Worm (Caenorhabditis elegans) whole organism, L1 larva: ENCODE data around the gene lem-4.

ENCODE experiments used
- ama-1 ChIP-seq: fragments of 150-350 bp; optimal IDR thresholded peaks from 2 replicates; lab custom pipeline; 2014
- blmp-1 ChIP-seq: fragments of 150-350 bp; optimal IDR thresholded peaks from 2 replicates; lab custom pipeline; 2014; ENCODE audit warnings: missing biosample characterization, missing genetic modification characterization
- ceh-63 ChIP-seq: fragments of 200-800 bp; sonication (Bioruptor generic); optimal IDR thresholded peaks from 2 replicates; lab custom pipeline; 2018; ENCODE audit warnings: mild to moderate bottlenecking, missing genetic modification characterization, missing compliant biosample characterization
- ceh-82 ChIP-seq, 3 experiments: fragments of 150-350 bp in 1 of 3; sonication (generic microtip) in 2 of 3; optimal IDR thresholded peaks; 2 replicates each; lab custom pipeline; 2014 to 2017; ENCODE audit warnings: missing biosample characterization in 3 of 3, missing genetic modification characterization in 3 of 3
- ceh-88 ChIP-seq: fragments of 200-800 bp; sonication (Bioruptor generic); IDR thresholded peaks from 2 replicates; pipeline ENCODE4 v1.3.6; 2022; ENCODE audit warnings: missing genetic modification characterization, missing compliant biosample characterization
- ceh-90 ChIP-seq: sonication (generic microtip); optimal IDR thresholded peaks from 2 replicates; lab custom pipeline; 2016; ENCODE audit warnings: missing genetic modification characterization, missing compliant biosample characterization
- efl-1 ChIP-seq, 4 experiments: fragments of 150-350 bp; optimal IDR thresholded peaks in 3 of 4; peaks in 1 of 4; 1 replicate in 1 of 4; 2 replicates in 3 of 4; lab custom pipeline; 2014; ENCODE audit warnings: missing biosample characterization in 2 of 4, missing genetic modification characterization in 2 of 4, missing genetic modification reagents in 2 of 4
- elt-2 ChIP-seq: sonication (generic microtip); optimal IDR thresholded peaks from 2 replicates; lab custom pipeline; 2016; ENCODE audit warnings: missing genetic modification characterization, mild to moderate bottlenecking, inconsistent platforms, missing compliant biosample characterization, missing genetic modification reagents
- fkh-8 ChIP-seq: sonication (generic microtip); optimal IDR thresholded peaks from 2 replicates; lab custom pipeline; 2016; ENCODE audit warnings: mild to moderate bottlenecking, missing genetic modification characterization, missing compliant biosample characterization
- grh-1 ChIP-seq: fragments of 200-800 bp; sonication (Bioruptor generic); IDR thresholded peaks from 2 replicates; pipeline ENCODE4 v1.3.6; 2022; ENCODE audit warnings: missing genetic modification reagents, missing genetic modification characterization, missing compliant biosample characterization
- hlh-17 ChIP-seq: fragments of 200-800 bp; sonication (Bioruptor generic); optimal IDR thresholded peaks from 2 replicates; lab custom pipeline; 2018; ENCODE audit warnings: missing genetic modification characterization, mild to moderate bottlenecking, missing compliant biosample characterization, moderate library complexity, borderline replicate concordance
- hlh-4 ChIP-seq: sonication (generic microtip); optimal IDR thresholded peaks from 2 replicates; lab custom pipeline; 2016; ENCODE audit warnings: mild to moderate bottlenecking, missing genetic modification characterization, missing compliant biosample characterization
- lin-14 ChIP-seq: fragments of 200-800 bp; sonication (Bioruptor generic); optimal IDR thresholded peaks from 2 replicates; lab custom pipeline; 2018; ENCODE audit warnings: mild to moderate bottlenecking, missing genetic modification characterization, moderate library complexity, missing compliant biosample characterization
- lin-15B ChIP-seq: fragments of 150-350 bp; sonication (generic microtip); optimal IDR thresholded peaks from 3 replicates; lab custom pipeline; 2014; ENCODE audit warnings: missing biosample characterization, missing genetic modification characterization
- lir-3 ChIP-seq: sonication (generic microtip); optimal IDR thresholded peaks from 2 replicates; lab custom pipeline; 2016; ENCODE audit warnings: mild to moderate bottlenecking, missing genetic modification characterization, moderate library complexity, missing compliant biosample characterization; ENCODE audit not compliant: poor library complexity
- lsy-2 ChIP-seq, 2 experiments: fragments of 150-350 bp; optimal IDR thresholded peaks; 2 replicates each; lab custom pipeline; 2014; ENCODE audit warnings: missing biosample characterization in 2 of 2, missing genetic modification characterization in 2 of 2
- mdl-1 ChIP-seq, 2 experiments: fragments of 150-350 bp; optimal IDR thresholded peaks; 2 replicates each; lab custom pipeline; 2014 to 2017; ENCODE audit warnings: missing biosample characterization in 2 of 2, missing genetic modification characterization in 2 of 2, inconsistent platforms in 1 of 2
- nhr-19 ChIP-seq: fragments of 200-800 bp; sonication (Bioruptor generic); conservative IDR thresholded peaks from 2 replicates; pipeline ENCODE4 v1.3.6; 2022; ENCODE audit warnings: missing genetic modification characterization, missing compliant biosample characterization
- nhr-28 ChIP-seq: fragments of 150-350 bp; optimal IDR thresholded peaks from 2 replicates; lab custom pipeline; 2014; ENCODE audit warnings: missing biosample characterization, missing genetic modification characterization
- nhr-47 ChIP-seq: sonication (generic microtip); optimal IDR thresholded peaks from 2 replicates; lab custom pipeline; 2016; ENCODE audit warnings: mild to moderate bottlenecking, missing genetic modification characterization, moderate library complexity, missing compliant biosample characterization
- nhr-85 ChIP-seq: sonication (generic microtip); peaks from one replicate; lab custom pipeline; 2016; ENCODE audit warnings: missing genetic modification characterization, inconsistent platforms, missing compliant biosample characterization
- pag-3 ChIP-seq: sonication (generic microtip); optimal IDR thresholded peaks from 2 replicates; lab custom pipeline; 2017; ENCODE audit warnings: missing genetic modification characterization, mild to moderate bottlenecking, missing compliant biosample characterization, antibody characterized with exemption, borderline replicate concordance; ENCODE audit not compliant: insufficient read depth
- pax-3 ChIP-seq: fragments of 200-800 bp; sonication (Bioruptor generic); optimal IDR thresholded peaks from 2 replicates; lab custom pipeline; 2018; ENCODE audit warnings: mild to moderate bottlenecking, missing genetic modification characterization, moderate library complexity, missing compliant biosample characterization
- pqm-1 ChIP-seq: sonication (generic microtip); optimal IDR thresholded peaks from 3 replicates; lab custom pipeline; 2017; ENCODE audit warnings: missing biosample characterization, missing genetic modification characterization
- skn-1 ChIP-seq: fragments of 150-350 bp; optimal IDR thresholded peaks from 2 replicates; lab custom pipeline; 2014; ENCODE audit warnings: missing biosample characterization, missing genetic modification characterization
- sptf-1 ChIP-seq: fragments of 150-350 bp; optimal IDR thresholded peaks from 2 replicates; lab custom pipeline; 2014; ENCODE audit warnings: missing biosample characterization, missing genetic modification characterization
- sup-37 ChIP-seq: fragments of 200-800 bp; sonication (Bioruptor generic); optimal IDR thresholded peaks from 2 replicates; lab custom pipeline; 2018; ENCODE audit warnings: mild to moderate bottlenecking, missing genetic modification characterization, missing compliant biosample characterization
- tlp-1 ChIP-seq: fragments of 150-350 bp; optimal IDR thresholded peaks from 2 replicates; lab custom pipeline; 2014; ENCODE audit warnings: missing biosample characterization, missing genetic modification characterization
- unc-62 ChIP-seq: fragments of 150-350 bp; optimal IDR thresholded peaks from 2 replicates; lab custom pipeline; 2014; ENCODE audit warnings: missing biosample characterization, missing genetic modification reagents, missing genetic modification characterization
- unc-86 ChIP-seq: sonication (generic microtip); optimal IDR thresholded peaks from 2 replicates; lab custom pipeline; 2016; ENCODE audit warnings: missing genetic modification characterization, missing compliant biosample characterization
- vab-15 ChIP-seq: sonication (generic microtip); optimal IDR thresholded peaks from 2 replicates; lab custom pipeline; 2017; ENCODE audit warnings: missing genotype, mild to moderate bottlenecking, missing genetic modification characterization, missing compliant biosample characterization
- ztf-11 ChIP-seq, 2 experiments: sonication (generic microtip); optimal IDR thresholded peaks; 2 replicates each; lab custom pipeline; 2016 to 2017; ENCODE audit warnings: missing genetic modification characterization in 2 of 2, missing biosample characterization in 1 of 2, missing compliant biosample characterization in 1 of 2
- ztf-4 ChIP-seq: fragments of 150-350 bp; optimal IDR thresholded peaks from 2 replicates; lab custom pipeline; 2014; ENCODE audit warnings: missing biosample characterization, missing genetic modification characterization

The lem-4 gene

ce11 chrIV:813341-813740 lies 41.2 kb downstream of the lem-4 start (continued):
- TF ChIP-seq nhr-47 (peak; percentile 75), ztf-11 (tag; optimal IDR thresholded peaks at IDR 0.05; lab: Kevin White, UChicago) (peak in 1 of 2 experiments; percentile 12), lin-15B (tag; lab: Kevin White, UChicago) (peak; percentile 11), fkh-8 (tag; lab: Kevin White, UChicago) (peak; percentile 8), lsy-2 (tag; optimal IDR thresholded peaks at IDR 0.05; lab: Kevin White, UChicago) (peak in 1 of 2 experiments; percentile 7), nhr-19 (GFP tag; lab: Robert Waterston, UW) (peak; percentile 50)

- peak; percentile 7 for TF ChIP-seq fkh-8 (tag; lab: Kevin White, UChicago)
- TF ChIP-seq nhr-85 (tag; lab: Kevin White, UChicago): peak; percentile 2
- no peak for TF ChIP-seq ceh-63 (GFP tag; lab: Kevin White, UChicago)
- TF ChIP-seq efl-1 (optimal IDR thresholded peaks at IDR 0.05; lab: Kevin White, UChicago): no peak
- TF ChIP-seq efl-1 (GFP tag; optimal IDR thresholded peaks at IDR 0.05 in 1 of 2; lab: Kevin White, UChicago): peak in 1 of 2 experiments; percentile 24
- TF ChIP-seq ceh-88 (GFP tag; lab: Robert Waterston, UW): no peak
- TF ChIP-seq hlh-4 (tag; lab: Kevin White, UChicago): peak; percentile 7
These were observed 47.5 kb downstream of the lem-4 start, which contains the start of gene Y55F3BL.6 for ce11 chrIV:807027-807516. Gene Y55F3BL.6 (minus strand): TSS chrIV:807077.

ce11 chrIV:805693-806092 lies 48.9 kb downstream of the lem-4 start:
- TF ChIP-seq mdl-1 (tag; optimal IDR thresholded peaks at IDR 0.05; lab: Kevin White, UChicago) (no peak), vab-15 (tag; lab: Kevin White, UChicago) (no peak), elt-2 (tag; lab: Kevin White, UChicago) (no peak), skn-1 (no peak), grh-1 (GFP tag; lab: Robert Waterston, UW) (0 out of 2 replicates have a peak, but pooled peaks have one; percentile 9), ceh-63 (GFP tag; lab: Kevin White, UChicago) (no peak), ama-1 (lab: Kevin White, UChicago) (no peak), pax-3 (tag; lab: Kevin White, UChicago) (no peak), nhr-28 (tag; lab: Kevin White, UChicago) (no peak), ztf-4 (tag; lab: Kevin White, UChicago) (no peak), sup-37 (GFP tag; lab: Kevin White, UChicago) (no peak), efl-1 (optimal IDR thresholded peaks at IDR 0.05; lab: Kevin White, UChicago) (no peak), efl-1 (GFP tag; optimal IDR thresholded peaks at IDR 0.05 in 1 of 2; lab: Kevin White, UChicago) (peak in 1 of 2 experiments; percentile 10), ceh-90 (no peak), lir-3 (tag; lab: Kevin White, UChicago) (no peak), ceh-82 (tag; optimal IDR thresholded peaks at IDR 0.05; lab: Kevin White, UChicago) (no peak)
- TF ChIP-seq, all 84 proteins: peak for 2

ce11 chrIV:804802-805201 lies 49.8 kb downstream of the lem-4 start, which contains the start of gene Y55F3BL.4:
Gene Y55F3BL.4 (plus strand): TSS chrIV:805102.
- TF ChIP-seq sptf-1 (tag; lab: Kevin White, UChicago): no peak
- no peak for TF ChIP-seq lin-15B (tag; lab: Kevin White, UChicago)
- TF ChIP-seq unc-62 (GFP tag; lab: Kevin White, UChicago): no peak
- no peak for TF ChIP-seq blmp-1 (tag; lab: Kevin White, UChicago)
- no peak for TF ChIP-seq mdl-1 (tag; optimal IDR thresholded peaks at IDR 0.05; lab: Kevin White, UChicago)
- no peak for TF ChIP-seq grh-1 (GFP tag; lab: Robert Waterston, UW)
- no peak for TF ChIP-seq lin-14 (GFP tag; lab: Kevin White, UChicago)
- no peak for TF ChIP-seq nhr-85 (tag; lab: Kevin White, UChicago)
- no peak for TF ChIP-seq ztf-11 (tag; optimal IDR thresholded peaks at IDR 0.05; lab: Kevin White, UChicago)
- TF ChIP-seq unc-86: no peak
- no peak for TF ChIP-seq ztf-4 (tag; lab: Kevin White, UChicago)
- no peak for TF ChIP-seq pqm-1
- no peak for TF ChIP-seq tlp-1 (tag; lab: Kevin White, UChicago)
- no peak for TF ChIP-seq sup-37 (GFP tag; lab: Kevin White, UChicago)

- TF ChIP-seq lin-14 (GFP tag; lab: Kevin White, UChicago): no peak
- TF ChIP-seq pag-3: no peak
- no peak for TF ChIP-seq hlh-17
These were observed 53.4 kb downstream of the lem-4 start for ce11 chrIV:801162-801561.
